Worm (Caenorhabditis elegans) whole organism, L4/young adult: ENCODE data around the gene Y47D7A.17.

Experiments
- W03F9.2 ChIP-seq: fragments of 150-350 bp; optimal IDR thresholded peaks from 2 replicates; lab custom pipeline; 2014; ENCODE audit warnings: missing biosample characterization, missing genetic modification characterization
- dao-5 ChIP-seq: sonication (generic microtip); optimal IDR thresholded peaks from 2 replicates; lab custom pipeline; 2016; ENCODE audit warnings: missing genotype, missing genetic modification characterization, moderate library complexity, missing compliant biosample characterization
- him-1 ChIP-seq: sonication (generic microtip); optimal IDR thresholded peaks from 2 replicates; lab custom pipeline; 2016; ENCODE audit warnings: missing genotype, missing genetic modification reagents, missing genetic modification characterization, missing compliant biosample characterization

- no peak for TF ChIP-seq dao-5
- TF ChIP-seq W03F9.2 (tag; lab: Kevin White, UChicago), result no peak
- no peak for TF ChIP-seq him-1
Measured at ce11 chrV:4410643-4411042, 971 bp downstream of the Y47D7A.17 start, which contains the start of gene Y47D7A.3.
